In the genomic region with DNA sequence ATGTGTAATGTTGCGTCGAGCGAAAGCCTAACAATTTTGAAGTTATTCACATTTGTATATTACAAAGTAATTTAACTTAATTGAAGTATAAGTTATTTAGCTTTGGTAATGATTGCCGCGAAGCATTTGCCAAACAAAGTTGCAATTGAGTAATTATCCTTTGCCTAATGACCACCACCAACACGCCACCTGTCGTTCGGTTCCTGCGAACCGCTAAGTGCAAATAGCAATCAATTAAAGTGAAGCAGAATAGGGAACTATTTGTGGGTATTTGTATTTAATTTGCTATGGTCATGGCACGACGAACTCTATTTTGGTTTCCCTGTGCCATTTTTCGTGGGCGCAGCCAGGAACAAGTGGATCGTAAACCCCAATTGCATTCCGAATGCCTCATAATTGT, we compare ENCODE assay signal across 2 fruit fly cellular contexts.
TF ChIP-seq lines count a peak whose summit lies in the region.

No protein-coding gene starts in this region.

- TF ChIP-seq CTCF in S2 (optimal IDR thresholded peaks at IDR 0.05; lab: Kevin White, UChicago), result peak; percentile 63 to 69
- peak; percentile 72 for TF ChIP-seq CTCF in whole organism, embryonic (GFP tag; optimal IDR thresholded peaks at IDR 0.05; lab: Kevin White, UChicago)

TF ChIP-seq in whole organism, embryonic, 481 proteins besides CTCF, POLR2A, EP300 and RAD21:
- TF ChIP-seq esg (GFP tag; conservative IDR thresholded peaks at IDR 0.05; lab: Robert Waterston, UW), result no peak
- TF ChIP-seq CG10979 (tag; optimal IDR thresholded peaks at IDR 0.05; lab: Kevin White, UChicago), result peak; percentile 73
